Fruit fly (Drosophila melanogaster) ovary, adult (tissue): ENCODE data around the gene CG15530.

Source experiments
- CG17801 ChIP-seq: fragments of 200-800 bp; optimal IDR thresholded peaks from 2 replicates; lab custom pipeline; 2019; ENCODE audit warnings: missing biosample characterization, mild to moderate bottlenecking, missing genetic modification characterization, moderate library complexity; ENCODE audit not compliant: partially characterized antibody

The CG15530 gene

dm6 chr3R:30170671-30171667, 6.7 kb upstream of the CG15530 start, which contains the start of gene Rsod:
Rsod (minus strand) TSS chr3R:30171207.
- no peak for TF ChIP-seq CG17801 (GFP tag; lab: Kevin White, UChicago)

dm6 chr3R:30174160-30175002, 3.3 kb upstream of the CG15530 start, which contains the start of gene Mlc2:
Mlc2 (minus strand) TSS chr3R:30174551.
- no peak for TF ChIP-seq CG17801 (GFP tag; lab: Kevin White, UChicago)

- no peak for TF ChIP-seq CG17801 (GFP tag; lab: Kevin White, UChicago)
These were observed 2.6 kb upstream of the CG15530 start for dm6 chr3R:30175045-30175589.

dm6 chr3R:30176314-30176713, 1.4 kb upstream of the CG15530 start:
- no peak for TF ChIP-seq CG17801 (GFP tag; lab: Kevin White, UChicago)

- no peak for TF ChIP-seq CG17801 (GFP tag; lab: Kevin White, UChicago)
These were observed 2.3 kb downstream of the CG15530 start, which contains the start of gene Bet5 for dm6 chr3R:30179934-30180333. Bet5 (plus strand) TSS chr3R:30180232.

- TF ChIP-seq CG17801 (GFP tag; lab: Kevin White, UChicago): no peak
These were observed 6.2 kb downstream of the CG15530 start for dm6 chr3R:30183872-30184271.

- peak; percentile 14 for TF ChIP-seq CG17801 (GFP tag; lab: Kevin White, UChicago)
These were observed 11.7 kb downstream of the CG15530 start for dm6 chr3R:30189398-30189797.

- TF ChIP-seq CG17801 (GFP tag; lab: Kevin White, UChicago): no peak
These were observed 12.2 kb downstream of the CG15530 start for dm6 chr3R:30189836-30190235.

dm6 chr3R:30191047-30191446, 13.4 kb downstream of the CG15530 start, which contains the start of gene CG9747:
CG9747 (minus strand) TSS chr3R:30191252.
- TF ChIP-seq CG17801 (GFP tag; lab: Kevin White, UChicago): no peak

dm6 chr3R:30191462-30191874, 13.8 kb downstream of the CG15530 start:
- TF ChIP-seq CG17801 (GFP tag; lab: Kevin White, UChicago): peak; percentile 45

dm6 chr3R:30193826-30194225, 16.1 kb downstream of the CG15530 start:
- no peak for TF ChIP-seq CG17801 (GFP tag; lab: Kevin White, UChicago)

- TF ChIP-seq CG17801 (GFP tag; lab: Kevin White, UChicago): peak; percentile 59
These were observed 18.0 kb downstream of the CG15530 start for dm6 chr3R:30195606-30196049.

- TF ChIP-seq CG17801 (GFP tag; lab: Kevin White, UChicago): no peak
These were observed 18.5 kb downstream of the CG15530 start, which contains the start of gene CG15531 for dm6 chr3R:30196128-30196527. CG15531 (minus strand) TSS chr3R:30196228.

dm6 chr3R:30197796-30198195, 20.1 kb downstream of the CG15530 start:
- TF ChIP-seq CG17801 (GFP tag; lab: Kevin White, UChicago): no peak
